Worm (Caenorhabditis elegans) whole organism, late embryonic: ENCODE measurements around the gene C27C12.3.

ENCODE experiments used
- K02D7.2 ChIP-seq: sonication (generic microtip); optimal IDR thresholded peaks from 2 replicates; lab custom pipeline; 2017; ENCODE audit warnings: mild to moderate bottlenecking, missing genetic modification characterization, missing compliant biosample characterization
- K09A11.1 ChIP-seq: sonication (generic microtip); optimal IDR thresholded peaks from 2 replicates; lab custom pipeline; 2017; ENCODE audit warnings: antibody characterized with exemption, mild to moderate bottlenecking, missing genetic modification characterization, missing compliant biosample characterization; ENCODE audit not compliant: insufficient read depth
- T23F11.4 ChIP-seq: fragments of 200-800 bp; sonication (Bioruptor generic); optimal IDR thresholded peaks from 2 replicates; lab custom pipeline; 2018; ENCODE audit warnings: mild to moderate bottlenecking, missing genetic modification characterization, missing compliant biosample characterization
- Y22D7AL.16 ChIP-seq: sonication (generic microtip); optimal IDR thresholded peaks from 2 replicates; lab custom pipeline; 2016; ENCODE audit warnings: missing genetic modification characterization, missing compliant biosample characterization
- ahr-1 ChIP-seq: sonication (generic microtip); optimal IDR thresholded peaks from 2 replicates; lab custom pipeline; 2016; ENCODE audit warnings: missing genetic modification characterization, missing compliant biosample characterization
- ceh-14 ChIP-seq: sonication (generic microtip); optimal IDR thresholded peaks from 2 replicates; lab custom pipeline; 2016; ENCODE audit warnings: missing genotype, missing genetic modification characterization, missing compliant biosample characterization
- ceh-18 ChIP-seq: sonication (generic microtip); optimal IDR thresholded peaks from 2 replicates; lab custom pipeline; 2016; ENCODE audit warnings: missing genetic modification characterization, missing compliant biosample characterization
- ceh-19 ChIP-seq: fragments of 200-800 bp; sonication (Bioruptor generic); optimal IDR thresholded peaks from 2 replicates; lab custom pipeline; 2018; ENCODE audit warnings: mild to moderate bottlenecking, missing genetic modification characterization, missing compliant biosample characterization
- ceh-2 ChIP-seq: sonication (generic microtip); optimal IDR thresholded peaks from 2 replicates; lab custom pipeline; 2016; ENCODE audit warnings: missing genotype, missing genetic modification characterization, missing compliant biosample characterization
- ceh-22 ChIP-seq: sonication (generic microtip); optimal IDR thresholded peaks from 2 replicates; lab custom pipeline; 2017; ENCODE audit warnings: missing biosample characterization, missing genetic modification characterization
- ceh-31 ChIP-seq: sonication (generic microtip); optimal IDR thresholded peaks from 2 replicates; lab custom pipeline; 2016; ENCODE audit warnings: missing genetic modification characterization, missing compliant biosample characterization
- ceh-34 ChIP-seq: sonication (generic microtip); optimal IDR thresholded peaks from 2 replicates; lab custom pipeline; 2016; ENCODE audit warnings: mild to moderate bottlenecking, missing genetic modification characterization, missing compliant biosample characterization
- ceh-45 ChIP-seq: fragments of 200-800 bp; sonication (Bioruptor generic); IDR thresholded peaks from 2 replicates; pipeline ENCODE4 v1.3.6; 2022; ENCODE audit warnings: missing genetic modification reagents, missing genetic modification characterization, missing compliant biosample characterization
- ceh-48 ChIP-seq: sonication (generic microtip); optimal IDR thresholded peaks from 2 replicates; lab custom pipeline; 2016; ENCODE audit warnings: missing genetic modification characterization, inconsistent platforms, missing compliant biosample characterization
- ceh-6 ChIP-seq: fragments of 200-800 bp; sonication (Bioruptor generic); optimal IDR thresholded peaks from 2 replicates; lab custom pipeline; 2018; ENCODE audit warnings: mild to moderate bottlenecking, missing genetic modification characterization, missing compliant biosample characterization
- ceh-9 ChIP-seq: sonication (generic microtip); optimal IDR thresholded peaks from 2 replicates; lab custom pipeline; 2016; ENCODE audit warnings: mild to moderate bottlenecking, missing genetic modification characterization, inconsistent platforms, missing compliant biosample characterization
- dve-1 ChIP-seq: sonication (generic microtip); optimal IDR thresholded peaks from 2 replicates; lab custom pipeline; 2017; ENCODE audit warnings: antibody characterized with exemption, mild to moderate bottlenecking, missing genetic modification characterization, missing compliant biosample characterization
- elt-2 ChIP-seq: sonication (generic microtip); optimal IDR thresholded peaks from 2 replicates; lab custom pipeline; 2016; ENCODE audit warnings: missing genetic modification reagents, missing genetic modification characterization, missing compliant biosample characterization
- elt-4 ChIP-seq: sonication (generic microtip); optimal IDR thresholded peaks from 2 replicates; lab custom pipeline; 2016; ENCODE audit warnings: missing genetic modification characterization, missing compliant biosample characterization
- ets-4 ChIP-seq: sonication (generic microtip); optimal IDR thresholded peaks from 2 replicates; lab custom pipeline; 2016; ENCODE audit warnings: missing genetic modification characterization, missing compliant biosample characterization
- fax-1 ChIP-seq: sonication (generic microtip); optimal IDR thresholded peaks from 2 replicates; lab custom pipeline; 2016; ENCODE audit warnings: missing genotype, missing genetic modification characterization, missing compliant biosample characterization
- hlh-15 ChIP-seq: sonication (generic microtip); optimal IDR thresholded peaks from 2 replicates; lab custom pipeline; 2016; ENCODE audit warnings: missing genetic modification characterization, missing compliant biosample characterization
- hlh-30 ChIP-seq: sonication (generic microtip); optimal IDR thresholded peaks from 2 replicates; lab custom pipeline; 2017; ENCODE audit warnings: antibody characterized with exemption, missing genetic modification characterization, missing compliant biosample characterization; ENCODE audit not compliant: insufficient read depth
- hlh-6 ChIP-seq: sonication (generic microtip); optimal IDR thresholded peaks from 2 replicates; lab custom pipeline; 2016; ENCODE audit warnings: missing genotype, missing genetic modification characterization, missing compliant biosample characterization
- hlh-8 ChIP-seq: sonication (generic microtip); optimal IDR thresholded peaks from 2 replicates; lab custom pipeline; 2016; ENCODE audit warnings: missing genotype, missing genetic modification characterization, missing compliant biosample characterization
- lim-6 ChIP-seq: sonication (generic microtip); optimal IDR thresholded peaks from 2 replicates; lab custom pipeline; 2016; ENCODE audit warnings: missing genetic modification characterization, missing compliant biosample characterization
- lin-11 ChIP-seq: fragments of 200-800 bp; sonication (Bioruptor generic); optimal IDR thresholded peaks from 2 replicates; lab custom pipeline; 2018; ENCODE audit warnings: mild to moderate bottlenecking, missing genetic modification characterization, missing compliant biosample characterization
- nfya-1 ChIP-seq: sonication (generic microtip); optimal IDR thresholded peaks from 2 replicates; lab custom pipeline; 2017; ENCODE audit warnings: missing genetic modification characterization, mild to moderate bottlenecking, missing compliant biosample characterization, antibody characterized with exemption, moderate library complexity
- npax-4 ChIP-seq: sonication (generic microtip); optimal IDR thresholded peaks from 2 replicates; lab custom pipeline; 2016; ENCODE audit warnings: missing genetic modification characterization, missing compliant biosample characterization
- odd-2 ChIP-seq: sonication (generic microtip); optimal IDR thresholded peaks from 2 replicates; lab custom pipeline; 2017; ENCODE audit warnings: antibody characterized with exemption, mild to moderate bottlenecking, missing genetic modification characterization, missing compliant biosample characterization
- pag-3 ChIP-seq: sonication (generic microtip); optimal IDR thresholded peaks from 2 replicates; lab custom pipeline; 2016; ENCODE audit warnings: missing compliant biosample characterization, missing genetic modification characterization, borderline replicate concordance
- pat-9 ChIP-seq: fragments of 200-800 bp; sonication (Bioruptor generic); optimal IDR thresholded peaks from 2 replicates; lab custom pipeline; 2018; ENCODE audit warnings: mild to moderate bottlenecking, missing genetic modification characterization, moderate library complexity, missing compliant biosample characterization
- pax-1 ChIP-seq: fragments of 150-350 bp; optimal IDR thresholded peaks from 2 replicates; lab custom pipeline; 2014; ENCODE audit warnings: missing biosample characterization, missing genetic modification characterization
- pha-2 ChIP-seq: sonication (generic microtip); optimal IDR thresholded peaks from 2 replicates; lab custom pipeline; 2017; ENCODE audit warnings: mild to moderate bottlenecking, missing genetic modification characterization, missing compliant biosample characterization
- pqm-1 ChIP-seq: sonication (generic microtip); optimal IDR thresholded peaks from 2 replicates; lab custom pipeline; 2016; ENCODE audit warnings: missing genetic modification characterization, missing compliant biosample characterization
- ref-2 ChIP-seq: sonication (generic microtip); optimal IDR thresholded peaks from 2 replicates; lab custom pipeline; 2016; ENCODE audit warnings: missing genetic modification characterization, missing compliant biosample characterization
- rnt-1 ChIP-seq: sonication (generic microtip); optimal IDR thresholded peaks from 2 replicates; lab custom pipeline; 2016; ENCODE audit warnings: missing genetic modification characterization, missing compliant biosample characterization
- sdc-2 ChIP-seq: sonication (generic microtip); optimal IDR thresholded peaks from 2 replicates; lab custom pipeline; 2016; ENCODE audit warnings: missing genotype, missing genetic modification characterization, missing compliant biosample characterization
- sox-2 ChIP-seq: fragments of 200-800 bp; sonication (Bioruptor generic); IDR thresholded peaks from 2 replicates; pipeline ENCODE4 v1.3.6; 2022; ENCODE audit warnings: missing genetic modification reagents, missing genetic modification characterization, missing compliant biosample characterization
- sox-4 ChIP-seq: sonication (generic microtip); optimal IDR thresholded peaks from 2 replicates; lab custom pipeline; 2017; ENCODE audit warnings: mild to moderate bottlenecking, missing genetic modification characterization, inconsistent platforms, missing compliant biosample characterization
- syd-9 ChIP-seq: sonication (generic microtip); optimal IDR thresholded peaks from 2 replicates; lab custom pipeline; 2016; ENCODE audit warnings: mild to moderate bottlenecking, missing genetic modification characterization, moderate library complexity, missing compliant biosample characterization
- tbx-2 ChIP-seq: sonication (generic microtip); optimal IDR thresholded peaks from 2 replicates; lab custom pipeline; 2016; ENCODE audit warnings: missing genetic modification characterization, missing compliant biosample characterization
- unc-3 ChIP-seq, 2 experiments: fragments of 200-800 bp in 1 of 2; sonication (Bioruptor generic) in 1 of 2; sonication (generic microtip) in 1 of 2; conservative IDR thresholded peaks in 1 of 2; optimal IDR thresholded peaks in 1 of 2; 2 replicates each; pipeline versions ENCODE4 v1.3.6 to Lab custom; 2016 to 2022; ENCODE audit warnings: missing compliant biosample characterization in 2 of 2, missing genetic modification characterization in 2 of 2, missing genetic modification reagents in 1 of 2
- unc-42 ChIP-seq: sonication (generic microtip); optimal IDR thresholded peaks from 2 replicates; lab custom pipeline; 2016; ENCODE audit warnings: missing genotype, missing genetic modification characterization, missing compliant biosample characterization
- unc-55 ChIP-seq: sonication (generic microtip); optimal IDR thresholded peaks from 2 replicates; lab custom pipeline; 2017; ENCODE audit warnings: missing biosample characterization, missing genetic modification reagents, missing genetic modification characterization
- ztf-16 ChIP-seq: sonication (generic microtip); optimal IDR thresholded peaks from 2 replicates; lab custom pipeline; 2017; ENCODE audit warnings: missing genetic modification characterization, missing compliant biosample characterization

Gene C27C12.3

DNA sequence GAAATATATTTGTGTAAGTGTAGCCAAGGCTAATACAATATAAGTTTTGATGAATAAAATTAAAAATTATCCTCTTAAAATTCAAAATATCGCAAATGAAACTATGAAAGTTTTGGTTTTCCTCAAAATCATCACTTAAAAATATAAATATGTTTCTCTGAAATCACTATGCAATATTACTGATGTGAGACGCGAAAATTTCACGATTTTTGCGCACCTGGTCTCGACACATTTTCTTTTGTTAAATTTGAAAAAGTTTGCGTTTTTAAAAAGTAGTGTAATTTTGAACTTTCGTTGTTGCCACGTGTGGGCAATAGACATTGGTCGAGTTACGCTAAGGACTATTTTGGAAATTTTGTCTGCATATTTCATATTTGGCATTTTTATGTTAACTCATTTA lies 36.9 kb downstream of the C27C12.3 start:
- TF ChIP-seq ztf-16 (tag; lab: Kevin White, UChicago) = no peak
- TF ChIP-seq sox-2 = no peak
- no peak for TF ChIP-seq ceh-22 (tag; lab: Kevin White, UChicago)
- TF ChIP-seq hlh-6 (tag; lab: Kevin White, UChicago) = no peak
- TF ChIP-seq hlh-15 (tag; lab: Kevin White, UChicago) = no peak
- TF ChIP-seq lin-11 (tag; lab: Kevin White, UChicago) = no peak

DNA sequence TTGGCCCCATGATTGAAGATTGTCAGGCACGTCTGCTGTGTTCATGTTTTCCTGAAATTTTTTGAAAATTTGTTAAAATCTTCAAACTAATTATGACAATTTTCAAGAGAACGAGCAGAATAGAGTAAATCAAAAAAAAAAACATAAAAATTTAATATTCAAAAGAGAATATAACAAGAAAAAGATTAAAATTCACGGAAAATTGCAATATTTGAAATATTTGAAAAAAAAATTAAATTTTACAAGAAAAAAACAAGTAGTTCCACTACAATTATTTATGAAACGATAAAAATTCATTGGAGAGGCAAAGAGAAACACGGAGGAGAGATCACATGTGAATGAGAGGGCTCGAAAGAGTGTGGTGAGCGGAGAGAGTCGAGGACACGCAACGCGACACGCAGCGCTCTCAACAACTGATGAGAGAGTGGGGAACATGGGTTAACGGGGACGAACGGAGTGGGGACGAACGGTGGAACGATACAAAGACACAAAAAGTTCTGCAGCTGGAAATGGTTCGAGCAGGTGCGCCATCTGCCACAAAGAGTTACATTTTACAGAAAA lies 41.1 kb downstream of the C27C12.3 start, which contains the start of gene mbk-1:
Gene mbk-1, minus strand, starts transcription at position 51 of the 561 bp plus-strand sequence.
- TF ChIP-seq ceh-48 (tag; lab: Kevin White, UChicago) (no peak), unc-3 (GFP tag; conservative IDR thresholded peaks at IDR 0.05; lab: Robert Waterston, UW) (no peak), unc-3 (tag; optimal IDR thresholded peaks at IDR 0.05; lab: Kevin White, UChicago) (no peak), Y22D7AL.16 (tag; lab: Kevin White, UChicago) (no peak), lim-6 (tag; lab: Kevin White, UChicago) (no peak), ceh-9 (tag; lab: Kevin White, UChicago) (no peak), pqm-1 (tag; lab: Kevin White, UChicago) (no peak), ceh-34 (peak; percentile 65), odd-2 (tag; lab: Kevin White, UChicago) (no peak), elt-2 (tag; lab: Kevin White, UChicago) (peak; percentile 11), pax-1 (tag; lab: Kevin White, UChicago) (no peak), rnt-1 (tag; lab: Kevin White, UChicago) (no peak), elt-4 (tag; lab: Kevin White, UChicago) (no peak), K09A11.1 (tag; lab: Kevin White, UChicago) (no peak), pag-3 (tag; lab: Kevin White, UChicago) (no peak), sox-4 (tag; lab: Kevin White, UChicago) (no peak), sdc-2 (peak; percentile 76), hlh-15 (tag; lab: Kevin White, UChicago) (no peak), npax-4 (tag; lab: Kevin White, UChicago) (no peak), ztf-16 (tag; lab: Kevin White, UChicago) (no peak), lin-11 (tag; lab: Kevin White, UChicago) (no peak), ceh-31 (tag; lab: Kevin White, UChicago) (peak; percentile 52), tbx-2 (tag; lab: Kevin White, UChicago) (peak; percentile 67), ceh-2 (tag; lab: Kevin White, UChicago) (peak; percentile 40), ceh-19 (GFP tag; lab: Kevin White, UChicago) (no peak), T23F11.4 (GFP tag; lab: Kevin White, UChicago) (no peak), syd-9 (tag; lab: Kevin White, UChicago) (peak; percentile 8), pat-9 (tag; lab: Kevin White, UChicago) (no peak), ref-2 (no peak), ets-4 (no peak), fax-1 (no peak), ceh-45 (GFP tag; lab: Robert Waterston, UW) (no peak), hlh-6 (tag; lab: Kevin White, UChicago) (no peak), K02D7.2 (tag; lab: Kevin White, UChicago) (no peak), ceh-18 (tag; lab: Kevin White, UChicago) (peak; percentile 38), hlh-8 (tag; lab: Kevin White, UChicago) (peak; percentile 0), pha-2 (tag; lab: Kevin White, UChicago) (no peak), ahr-1 (no peak), ceh-14 (tag; lab: Kevin White, UChicago) (no peak), nfya-1 (peak; percentile 75), unc-42 (tag; lab: Kevin White, UChicago) (peak; percentile 28), hlh-30 (tag; lab: Kevin White, UChicago) (peak; percentile 93), unc-55 (GFP tag; lab: Kevin White, UChicago) (peak; percentile 78), dve-1 (tag; lab: Kevin White, UChicago) (no peak), ceh-6 (no peak)
